Worm (Caenorhabditis elegans) whole organism, midembryonic: ENCODE results near the gene F43C11.1.

Source experiments
- T22C8.4 ChIP-seq: fragments of 200-800 bp; sonication (Bioruptor generic); IDR thresholded peaks from 2 replicates; pipeline ENCODE4 v1.3.6; 2022; ENCODE audit warnings: missing genetic modification characterization, missing compliant biosample characterization
- cog-1 ChIP-seq: sonication (generic microtip); optimal IDR thresholded peaks from 2 replicates; lab custom pipeline; 2016; ENCODE audit warnings: missing genetic modification characterization, missing compliant biosample characterization
- flt-1 ChIP-seq: fragments of 200-800 bp; sonication (Bioruptor generic); IDR thresholded peaks from 2 replicates; pipeline ENCODE4 v1.3.6; 2022; ENCODE audit warnings: missing genetic modification characterization, missing compliant biosample characterization
- klf-2 ChIP-seq: fragments of 200-800 bp; sonication (Bioruptor generic); conservative IDR thresholded peaks from 2 replicates; pipeline ENCODE4 v1.3.6; 2022; ENCODE audit warnings: missing genetic modification reagents, missing genetic modification characterization, missing compliant biosample characterization
- med-1 ChIP-seq: sonication (generic microtip); optimal IDR thresholded peaks from 2 replicates; lab custom pipeline; 2017; ENCODE audit warnings: missing genetic modification characterization, mild to moderate bottlenecking, missing compliant biosample characterization, antibody characterized with exemption, missing genetic modification reagents; ENCODE audit not compliant: insufficient read depth
- ref-1 ChIP-seq: fragments of 200-800 bp; sonication (Bioruptor generic); conservative IDR thresholded peaks from 2 replicates; pipeline ENCODE4 v1.3.6; 2022; ENCODE audit warnings: missing genetic modification reagents, missing genetic modification characterization, missing compliant biosample characterization
- tab-1 ChIP-seq: fragments of 200-800 bp; sonication (Bioruptor generic); IDR thresholded peaks from 2 replicates; pipeline ENCODE4 v1.3.6; 2022; ENCODE audit warnings: missing genetic modification characterization, missing compliant biosample characterization
- ztf-23 ChIP-seq: fragments of 200-800 bp; sonication (Bioruptor generic); IDR thresholded peaks from 2 replicates; pipeline ENCODE4 v1.3.6; 2022; ENCODE audit warnings: missing genetic modification reagents, missing genetic modification characterization, missing compliant biosample characterization
- ztf-29 ChIP-seq: fragments of 200-800 bp; sonication (Bioruptor generic); IDR thresholded peaks from 2 replicates; pipeline ENCODE4 v1.3.6; 2022; ENCODE audit warnings: missing genetic modification reagents, missing genetic modification characterization, missing compliant biosample characterization

F43C11.1 gene

DNA sequence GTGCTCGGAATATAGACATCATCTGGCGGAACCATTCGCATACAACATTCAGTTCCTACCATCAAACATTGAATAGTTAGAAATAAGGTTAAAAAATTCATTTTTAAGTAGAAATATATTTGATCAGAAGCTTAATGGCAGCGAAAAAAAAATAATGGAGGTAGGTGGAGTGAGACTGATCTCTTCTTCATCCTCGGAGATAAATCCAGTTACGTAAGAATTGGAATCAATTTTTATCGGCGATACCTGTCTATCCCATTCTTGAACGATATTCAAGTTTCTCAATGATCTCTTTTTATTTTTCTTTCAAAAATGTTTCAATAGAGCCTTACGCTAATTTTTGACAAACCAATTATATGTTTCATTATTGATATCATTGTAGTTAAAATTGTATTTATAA lies 28.6 kb downstream of the F43C11.1 start, which contains the start of gene F16G10.9:
F16G10.9 (minus strand) TSS at position 101 of the 400 bp plus-strand sequence.
- no peak for TF ChIP-seq T22C8.4 (GFP tag; lab: Robert Waterston, UW)
- no peak for TF ChIP-seq ref-1 (GFP tag; lab: Robert Waterston, UW)
- TF ChIP-seq tab-1 (GFP tag; lab: Robert Waterston, UW) = no peak
- no peak for TF ChIP-seq med-1 (GFP tag; lab: Kevin White, UChicago)
- no peak for TF ChIP-seq cog-1 (tag; lab: Kevin White, UChicago)
- TF ChIP-seq ztf-29 (GFP tag; lab: Robert Waterston, UW) = no peak
- TF ChIP-seq flt-1 = no peak
- TF ChIP-seq klf-2 (GFP tag; lab: Robert Waterston, UW) = no peak
- TF ChIP-seq ztf-23 = no peak

DNA sequence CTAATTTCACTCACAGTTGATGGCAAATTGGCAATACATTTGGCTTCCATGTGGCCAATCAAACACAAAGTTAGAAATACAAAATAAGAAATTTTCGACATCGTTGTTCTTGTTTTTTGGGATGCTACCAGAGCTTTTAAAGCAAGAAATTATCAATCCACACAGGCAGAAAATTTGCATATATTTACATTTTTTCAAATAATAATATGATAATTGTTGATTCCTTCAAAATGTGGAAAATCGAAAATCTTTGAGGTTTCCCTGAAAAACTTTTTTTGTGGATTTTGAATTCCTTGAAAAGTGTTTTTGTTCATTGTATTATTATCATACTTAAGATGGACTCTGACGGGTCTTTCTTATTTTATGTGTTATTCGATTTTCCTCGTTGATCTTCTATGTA lies 34.0 kb downstream of the F43C11.1 start, which contains the start of gene F16G10.10:
F16G10.10 (minus strand) TSS at position 101 of the 400 bp plus-strand sequence.
- TF ChIP-seq flt-1 (no peak), T22C8.4 (GFP tag; lab: Robert Waterston, UW) (no peak), med-1 (GFP tag; lab: Kevin White, UChicago) (no peak), ztf-23 (no peak), klf-2 (GFP tag; lab: Robert Waterston, UW) (no peak), tab-1 (GFP tag; lab: Robert Waterston, UW) (no peak), cog-1 (tag; lab: Kevin White, UChicago) (no peak), ref-1 (GFP tag; lab: Robert Waterston, UW) (no peak), ztf-29 (GFP tag; lab: Robert Waterston, UW) (no peak)

DNA sequence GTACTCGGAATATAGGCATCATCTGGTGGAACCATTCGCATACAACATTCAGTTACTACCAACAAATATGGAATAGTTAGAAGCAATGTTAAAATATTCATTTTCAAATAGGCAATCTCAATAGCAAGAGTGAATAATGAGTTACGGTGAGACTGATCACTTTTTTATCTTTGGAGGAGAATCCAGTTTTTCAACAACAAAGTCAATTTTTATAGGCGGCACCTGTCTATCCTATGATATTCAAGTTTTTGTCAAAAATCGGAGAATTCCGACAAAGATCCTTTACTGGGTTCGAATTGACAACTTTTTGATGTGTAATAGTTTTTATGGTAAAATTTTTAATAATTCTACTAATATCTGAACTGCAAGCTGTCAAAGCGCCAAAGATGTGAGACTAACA lies 36.9 kb downstream of the F43C11.1 start, which contains the start of gene F16G10.11:
F16G10.11 (minus strand) TSS at position 101 of the 400 bp plus-strand sequence.
- TF ChIP-seq klf-2 (GFP tag; lab: Robert Waterston, UW) (no peak), T22C8.4 (GFP tag; lab: Robert Waterston, UW) (no peak), cog-1 (tag; lab: Kevin White, UChicago) (no peak), ztf-23 (no peak), tab-1 (GFP tag; lab: Robert Waterston, UW) (no peak), med-1 (GFP tag; lab: Kevin White, UChicago) (no peak), ztf-29 (GFP tag; lab: Robert Waterston, UW) (no peak), ref-1 (GFP tag; lab: Robert Waterston, UW) (no peak), flt-1 (no peak)

DNA sequence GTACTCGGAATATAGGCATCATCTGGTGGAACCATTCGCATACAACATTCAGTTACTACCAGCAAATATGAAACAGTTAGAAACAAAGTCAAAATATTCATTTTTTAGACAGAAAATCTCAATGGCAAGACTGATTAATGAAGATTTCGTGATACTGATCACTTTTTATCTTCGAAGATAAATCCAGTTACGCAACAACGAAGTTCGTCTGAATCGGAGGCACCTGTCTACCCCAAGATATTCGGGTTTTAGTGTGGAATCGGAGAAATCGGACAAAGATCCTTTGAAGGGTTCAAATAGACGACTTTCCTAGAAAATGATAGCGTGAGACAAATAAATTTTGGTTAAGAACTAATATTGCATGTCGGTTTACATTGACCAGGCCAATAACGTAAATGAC lies 39.0 kb downstream of the F43C11.1 start, which contains the start of gene F16G10.13:
F16G10.13 (minus strand) TSS at position 101 of the 400 bp plus-strand sequence.
- TF ChIP-seq flt-1 = no peak
- TF ChIP-seq med-1 (GFP tag; lab: Kevin White, UChicago) = no peak
- no peak for TF ChIP-seq ref-1 (GFP tag; lab: Robert Waterston, UW)
- no peak for TF ChIP-seq klf-2 (GFP tag; lab: Robert Waterston, UW)

DNA sequence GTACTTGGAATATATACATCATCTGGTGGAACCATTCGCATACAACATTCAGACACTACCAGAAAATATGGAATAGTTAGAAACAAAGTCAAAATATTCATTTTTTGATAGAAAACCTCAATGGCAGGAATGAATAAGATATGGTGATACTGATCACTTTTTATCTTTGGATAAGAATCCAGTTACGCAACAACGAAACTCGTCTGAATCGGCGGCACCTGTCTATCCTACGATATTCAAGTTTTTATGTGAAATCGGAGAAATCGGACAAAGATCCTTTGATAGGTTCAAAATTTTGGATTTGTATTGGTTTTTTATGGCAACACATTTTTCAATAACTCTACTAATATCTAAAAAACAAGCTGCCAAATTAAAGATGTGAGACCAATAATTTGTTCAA lies 42.0 kb downstream of the F43C11.1 start, which contains the start of gene F16G10.14:
F16G10.14 (minus strand) TSS at position 101 of the 400 bp plus-strand sequence.
- TF ChIP-seq ztf-29 (GFP tag; lab: Robert Waterston, UW) = no peak
- no peak for TF ChIP-seq ref-1 (GFP tag; lab: Robert Waterston, UW)

DNA sequence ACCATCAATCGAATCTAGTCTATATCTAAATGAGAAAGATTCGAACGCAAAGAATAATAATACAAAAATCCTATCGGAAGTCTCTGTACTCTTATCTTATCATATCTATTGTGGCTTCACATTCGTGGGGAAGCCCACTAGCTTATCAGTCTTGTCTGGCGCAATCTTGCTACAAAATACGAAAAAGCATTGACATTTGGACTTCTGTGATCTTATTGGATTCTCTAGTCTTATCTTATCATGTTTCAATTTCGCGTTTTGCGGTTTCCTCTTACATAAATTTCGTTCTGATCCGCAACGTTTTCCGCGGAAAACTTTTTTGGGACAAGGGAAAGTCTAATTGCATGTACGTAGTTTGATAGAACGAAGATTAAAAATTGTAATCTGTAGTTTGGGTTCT lies 42.9 kb downstream of the F43C11.1 start:
- TF ChIP-seq cog-1 (tag; lab: Kevin White, UChicago) (no peak), T22C8.4 (GFP tag; lab: Robert Waterston, UW) (no peak), flt-1 (no peak), med-1 (GFP tag; lab: Kevin White, UChicago) (no peak), ref-1 (GFP tag; lab: Robert Waterston, UW) (no peak), ztf-23 (no peak), tab-1 (GFP tag; lab: Robert Waterston, UW) (no peak), ztf-29 (GFP tag; lab: Robert Waterston, UW) (no peak), klf-2 (GFP tag; lab: Robert Waterston, UW) (no peak)

DNA sequence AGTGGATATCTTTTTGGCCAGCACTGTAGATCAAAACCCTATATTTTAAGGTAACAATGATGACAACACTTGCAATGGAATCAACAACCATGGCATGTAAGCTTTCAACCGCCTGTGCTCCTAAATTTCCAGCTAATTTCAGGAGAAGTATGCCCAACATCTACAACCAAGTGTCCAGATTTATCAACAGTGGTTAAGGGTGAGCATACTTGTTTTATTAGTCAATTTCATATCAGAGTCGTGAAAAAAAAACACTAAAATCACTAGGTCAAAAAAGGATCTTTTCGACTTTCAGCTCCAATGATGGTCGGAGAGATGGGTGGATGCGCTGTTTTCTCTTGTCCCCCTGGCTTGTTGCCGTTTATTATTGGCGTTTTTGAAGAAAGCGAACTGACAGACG lies 47.1 kb downstream of the F43C11.1 start, which contains the start of gene F16G10.1:
F16G10.1 (plus strand) TSS at position 301 of the 400 bp plus-strand sequence.
- TF ChIP-seq T22C8.4 (GFP tag; lab: Robert Waterston, UW) (no peak), tab-1 (GFP tag; lab: Robert Waterston, UW) (no peak), ref-1 (GFP tag; lab: Robert Waterston, UW) (no peak), cog-1 (tag; lab: Kevin White, UChicago) (no peak), klf-2 (GFP tag; lab: Robert Waterston, UW) (no peak), ztf-29 (GFP tag; lab: Robert Waterston, UW) (no peak), ztf-23 (no peak), med-1 (GFP tag; lab: Kevin White, UChicago) (no peak), flt-1 (no peak)
